Fruit fly (Drosophila melanogaster): ENCODE measurements around the gene CG45122.

CG45122 gene

dm6 chr3R:13063746-13064592 lies 20.0 kb downstream of the CG45122 start (continued):
- TF ChIP-seq fru (GFP tag; optimal IDR thresholded peaks at IDR 0.05): no peak
- no peak for TF ChIP-seq OdsH (GFP tag; optimal IDR thresholded peaks at IDR 0.05)
- TF ChIP-seq Myc (optimal IDR thresholded peaks at IDR 0.05): no peak
- TF ChIP-seq sv (GFP tag; optimal IDR thresholded peaks at IDR 0.05): no peak
- no peak for TF ChIP-seq Hr78 (GFP tag; optimal IDR thresholded peaks at IDR 0.05)
- no peak for TF ChIP-seq CrebA (GFP tag; optimal IDR thresholded peaks at IDR 0.05; ENCODE audit: borderline replicate concordance)
- TF ChIP-seq dsf (GFP tag; optimal IDR thresholded peaks at IDR 0.05; ENCODE audit: borderline replicate concordance): no peak
- TF ChIP-seq tai (GFP tag; optimal IDR thresholded peaks at IDR 0.05): no peak
- no peak for TF ChIP-seq jim (GFP tag; optimal IDR thresholded peaks at IDR 0.05)
- no peak for TF ChIP-seq Hnf4 (GFP tag; optimal IDR thresholded peaks at IDR 0.05)
- TF ChIP-seq GATAd (GFP tag; optimal IDR thresholded peaks at IDR 0.05): no peak

dm6 chr3R:13065180-13065757 lies 21.3 kb downstream of the CG45122 start:
- TF ChIP-seq dl (GFP tag; optimal IDR thresholded peaks at IDR 0.05; ENCODE audit: insufficient read depth in 1 of 2, partially characterized antibody in 2 of 2) (no peak), Dfd (GFP tag; optimal IDR thresholded peaks at IDR 0.05) (no peak), Mio (GFP tag; optimal IDR thresholded peaks at IDR 0.05) (no peak), sv (GFP tag; optimal IDR thresholded peaks at IDR 0.05) (no peak), Abd-B (GFP tag; optimal IDR thresholded peaks at IDR 0.05) (no peak), br (GFP tag; optimal IDR thresholded peaks at IDR 0.05) (no peak), foxo (GFP tag; optimal IDR thresholded peaks at IDR 0.05) (no peak), dmrt93B (GFP tag; optimal IDR thresholded peaks at IDR 0.05) (no peak), tai (GFP tag; optimal IDR thresholded peaks at IDR 0.05) (no peak), Hnf4 (GFP tag; optimal IDR thresholded peaks at IDR 0.05) (no peak), fru (GFP tag; optimal IDR thresholded peaks at IDR 0.05) (no peak), Rel (GFP tag; optimal IDR thresholded peaks at IDR 0.05) (no peak), Rel (tag; optimal IDR thresholded peaks at IDR 0.05) (no peak), Jra (GFP tag; optimal IDR thresholded peaks at IDR 0.05) (no peak), Hr83 (GFP tag; optimal IDR thresholded peaks at IDR 0.05; ENCODE audit: poor library complexity, severe bottlenecking) (no peak), CG32264 (GFP tag; optimal IDR thresholded peaks at IDR 0.05) (no peak)

dm6 chr3R:13068022-13068421 lies 24.1 kb downstream of the CG45122 start:
- peak; percentile 10 for TF ChIP-seq brk (GFP tag; optimal IDR thresholded peaks at IDR 0.05)
- TF ChIP-seq dmrt93B (GFP tag; optimal IDR thresholded peaks at IDR 0.05): peak; percentile 63
- no peak for TF ChIP-seq lola (GFP tag; optimal IDR thresholded peaks at IDR 0.05)
- peak; percentile 70 for TF ChIP-seq h (GFP tag; optimal IDR thresholded peaks at IDR 0.05)
- no peak for TF ChIP-seq woc (GFP tag; optimal IDR thresholded peaks at IDR 0.05)
- no peak for TF ChIP-seq Myc (optimal IDR thresholded peaks at IDR 0.05)
- TF ChIP-seq psq (GFP tag; optimal IDR thresholded peaks at IDR 0.05): peak; percentile 37
- TF ChIP-seq Hr78 (GFP tag; optimal IDR thresholded peaks at IDR 0.05): no peak
- no peak for TF ChIP-seq Dif (GFP tag; optimal IDR thresholded peaks at IDR 0.05; ENCODE audit: partially characterized antibody)
- peak; percentile 34 for TF ChIP-seq sv (GFP tag; optimal IDR thresholded peaks at IDR 0.05)
- no peak for TF ChIP-seq CrebA (GFP tag; optimal IDR thresholded peaks at IDR 0.05; ENCODE audit: borderline replicate concordance)
- no peak for TF ChIP-seq Hnf4 (GFP tag; optimal IDR thresholded peaks at IDR 0.05)
- TF ChIP-seq fru (GFP tag; optimal IDR thresholded peaks at IDR 0.05): peak; percentile 35
- TF ChIP-seq OdsH (GFP tag; optimal IDR thresholded peaks at IDR 0.05): peak; percentile 67
- no peak for TF ChIP-seq N (GFP tag; optimal IDR thresholded peaks at IDR 0.05)
- TF ChIP-seq usp (GFP tag; optimal IDR thresholded peaks at IDR 0.05): no peak
- no peak for TF ChIP-seq Abd-B (GFP tag; optimal IDR thresholded peaks at IDR 0.05)
- peak; percentile 43 for TF ChIP-seq Jra (GFP tag; optimal IDR thresholded peaks at IDR 0.05)
- TF ChIP-seq sage (GFP tag; optimal IDR thresholded peaks at IDR 0.05): no peak
- peak in 1 of 2 experiments; percentile 66 for TF ChIP-seq foxo (GFP tag; optimal IDR thresholded peaks at IDR 0.05)
- TF ChIP-seq CG32264 (GFP tag; optimal IDR thresholded peaks at IDR 0.05): peak; percentile 9
- no peak for TF ChIP-seq Mio (GFP tag; optimal IDR thresholded peaks at IDR 0.05)
- TF ChIP-seq br (GFP tag; optimal IDR thresholded peaks at IDR 0.05): peak; percentile 54
- TF ChIP-seq Rel (GFP tag; optimal IDR thresholded peaks at IDR 0.05): no peak
- TF ChIP-seq Rel (tag; optimal IDR thresholded peaks at IDR 0.05): no peak
- peak; percentile 17 for TF ChIP-seq ey (GFP tag; optimal IDR thresholded peaks at IDR 0.05)
- TF ChIP-seq HLH106 (tag; optimal IDR thresholded peaks at IDR 0.05): peak; percentile 61
- peak; percentile 37 for TF ChIP-seq GATAd (GFP tag; optimal IDR thresholded peaks at IDR 0.05)
- TF ChIP-seq dl (GFP tag; optimal IDR thresholded peaks at IDR 0.05; ENCODE audit: insufficient read depth in 1 of 2, partially characterized antibody in 2 of 2): no peak
- no peak for TF ChIP-seq Dfd (GFP tag; optimal IDR thresholded peaks at IDR 0.05)
- TF ChIP-seq jim (GFP tag; optimal IDR thresholded peaks at IDR 0.05): no peak
- TF ChIP-seq rgr (GFP tag; optimal IDR thresholded peaks at IDR 0.05): peak; percentile 84
- TF ChIP-seq Hr83 (GFP tag; optimal IDR thresholded peaks at IDR 0.05; ENCODE audit: poor library complexity, severe bottlenecking): peak; percentile 74
- no peak for TF ChIP-seq tai (GFP tag; optimal IDR thresholded peaks at IDR 0.05)
- TF ChIP-seq dsf (GFP tag; optimal IDR thresholded peaks at IDR 0.05; ENCODE audit: borderline replicate concordance): peak; percentile 47
- peak; percentile 66 for TF ChIP-seq CG9705 (GFP tag; optimal IDR thresholded peaks at IDR 0.05)
- no peak for TF ChIP-seq pan (optimal IDR thresholded peaks at IDR 0.05)
- peak; percentile 66 for TF ChIP-seq Sp1 (GFP tag; optimal IDR thresholded peaks at IDR 0.05)
- TF ChIP-seq Vsx2 (GFP tag; optimal IDR thresholded peaks at IDR 0.05; ENCODE audit: partially characterized antibody): no peak

Measured in whole organism, wandering third instar larva.